Worm (Caenorhabditis elegans) whole organism, late embryonic: ENCODE measurements around the gene C35D6.3.

Experiments
- C38D4.7 ChIP-seq: fragments of 200-800 bp; sonication (Bioruptor generic); optimal IDR thresholded peaks from 2 replicates; lab custom pipeline; 2018; ENCODE audit warnings: mild to moderate bottlenecking, missing genetic modification characterization, moderate library complexity, missing compliant biosample characterization
- K09A11.1 ChIP-seq: sonication (generic microtip); optimal IDR thresholded peaks from 2 replicates; lab custom pipeline; 2017; ENCODE audit warnings: antibody characterized with exemption, mild to moderate bottlenecking, missing genetic modification characterization, missing compliant biosample characterization; ENCODE audit not compliant: insufficient read depth
- Y22D7AL.16 ChIP-seq: sonication (generic microtip); optimal IDR thresholded peaks from 2 replicates; lab custom pipeline; 2016; ENCODE audit warnings: missing genetic modification characterization, missing compliant biosample characterization
- ceh-2 ChIP-seq: sonication (generic microtip); optimal IDR thresholded peaks from 2 replicates; lab custom pipeline; 2016; ENCODE audit warnings: missing genotype, missing genetic modification characterization, missing compliant biosample characterization
- ceh-22 ChIP-seq: sonication (generic microtip); optimal IDR thresholded peaks from 2 replicates; lab custom pipeline; 2017; ENCODE audit warnings: missing biosample characterization, missing genetic modification characterization
- ceh-34 ChIP-seq: sonication (generic microtip); optimal IDR thresholded peaks from 2 replicates; lab custom pipeline; 2016; ENCODE audit warnings: mild to moderate bottlenecking, missing genetic modification characterization, missing compliant biosample characterization
- ceh-9 ChIP-seq: sonication (generic microtip); optimal IDR thresholded peaks from 2 replicates; lab custom pipeline; 2016; ENCODE audit warnings: mild to moderate bottlenecking, missing genetic modification characterization, inconsistent platforms, missing compliant biosample characterization
- che-1 ChIP-seq: sonication (generic microtip); optimal IDR thresholded peaks from 2 replicates; lab custom pipeline; 2016; ENCODE audit warnings: mild to moderate bottlenecking, missing genetic modification characterization, missing compliant biosample characterization
- elt-4 ChIP-seq: sonication (generic microtip); optimal IDR thresholded peaks from 2 replicates; lab custom pipeline; 2016; ENCODE audit warnings: missing genetic modification characterization, missing compliant biosample characterization
- ets-4 ChIP-seq: sonication (generic microtip); optimal IDR thresholded peaks from 2 replicates; lab custom pipeline; 2016; ENCODE audit warnings: missing genetic modification characterization, missing compliant biosample characterization
- fax-1 ChIP-seq: sonication (generic microtip); optimal IDR thresholded peaks from 2 replicates; lab custom pipeline; 2016; ENCODE audit warnings: missing genotype, missing genetic modification characterization, missing compliant biosample characterization
- fkh-10 ChIP-seq: fragments of 150-350 bp; optimal IDR thresholded peaks from 2 replicates; lab custom pipeline; 2014; ENCODE audit warnings: missing biosample characterization, missing genetic modification reagents, missing genetic modification characterization
- gmeb-2 ChIP-seq: sonication (generic microtip); optimal IDR thresholded peaks from 2 replicates; lab custom pipeline; 2016; ENCODE audit warnings: missing genetic modification characterization, inconsistent platforms, missing compliant biosample characterization
- hlh-30 ChIP-seq: sonication (generic microtip); optimal IDR thresholded peaks from 2 replicates; lab custom pipeline; 2017; ENCODE audit warnings: antibody characterized with exemption, missing genetic modification characterization, missing compliant biosample characterization; ENCODE audit not compliant: insufficient read depth
- mec-3 ChIP-seq: sonication (generic microtip); optimal IDR thresholded peaks from 2 replicates; lab custom pipeline; 2016; ENCODE audit warnings: borderline replicate concordance, missing genetic modification characterization, missing compliant biosample characterization
- pag-3 ChIP-seq: sonication (generic microtip); optimal IDR thresholded peaks from 2 replicates; lab custom pipeline; 2016; ENCODE audit warnings: missing compliant biosample characterization, missing genetic modification characterization, borderline replicate concordance
- pha-4 ChIP-seq: fragments of 150-350 bp; optimal IDR thresholded peaks from 2 replicates; lab custom pipeline; 2018; ENCODE audit warnings: missing biosample characterization, missing genetic modification reagents, missing genetic modification characterization
- sdc-2 ChIP-seq: sonication (generic microtip); optimal IDR thresholded peaks from 2 replicates; lab custom pipeline; 2016; ENCODE audit warnings: missing genotype, missing genetic modification characterization, missing compliant biosample characterization
- sox-2 ChIP-seq: fragments of 200-800 bp; sonication (Bioruptor generic); IDR thresholded peaks from 2 replicates; pipeline ENCODE4 v1.3.6; 2022; ENCODE audit warnings: missing genetic modification reagents, missing genetic modification characterization, missing compliant biosample characterization
- sox-4 ChIP-seq: sonication (generic microtip); optimal IDR thresholded peaks from 2 replicates; lab custom pipeline; 2017; ENCODE audit warnings: mild to moderate bottlenecking, missing genetic modification characterization, inconsistent platforms, missing compliant biosample characterization
- tbx-7 ChIP-seq: sonication (generic microtip); optimal IDR thresholded peaks from 2 replicates; lab custom pipeline; 2016; ENCODE audit warnings: missing genotype, missing genetic modification characterization, missing compliant biosample characterization
- zip-5 ChIP-seq: sonication (generic microtip); optimal IDR thresholded peaks from 2 replicates; lab custom pipeline; 2016; ENCODE audit warnings: missing genetic modification characterization, missing compliant biosample characterization
- ztf-16 ChIP-seq: sonication (generic microtip); optimal IDR thresholded peaks from 2 replicates; lab custom pipeline; 2017; ENCODE audit warnings: missing genetic modification characterization, missing compliant biosample characterization

C35D6.3 gene

DNA sequence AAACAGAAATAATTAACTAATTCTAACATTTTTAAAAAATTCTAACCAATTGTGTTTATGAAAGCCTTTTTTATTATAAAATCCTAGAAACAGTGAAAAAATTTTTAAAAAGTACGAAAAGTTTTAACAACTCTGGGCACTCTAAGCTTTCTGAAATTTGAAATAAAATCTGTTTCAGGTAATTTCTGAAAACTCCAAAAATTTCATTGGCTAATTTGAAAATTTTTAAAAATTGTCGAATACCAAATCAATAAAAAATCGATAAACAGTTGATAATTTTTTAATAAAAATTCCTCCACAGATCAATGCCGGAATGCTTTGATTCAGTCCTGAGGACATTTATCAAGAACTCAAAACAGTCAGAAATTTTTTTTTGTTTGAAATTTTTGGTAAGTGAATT, 47.1 kb downstream of the C35D6.3 start, which contains the start of gene Y65A5A.24:
Y65A5A.24 (plus strand) TSS at position 301 of the 400 bp plus-strand sequence.
- TF ChIP-seq Y22D7AL.16 (no peak), ceh-22 (tag; lab: Kevin White, UChicago) (no peak), mec-3 (tag; lab: Kevin White, UChicago) (no peak), zip-5 (tag; lab: Kevin White, UChicago) (no peak), sox-4 (tag; lab: Kevin White, UChicago) (no peak), gmeb-2 (tag; lab: Kevin White, UChicago) (no peak), tbx-7 (no peak), fax-1 (tag; lab: Kevin White, UChicago) (no peak), sox-2 (no peak)

DNA sequence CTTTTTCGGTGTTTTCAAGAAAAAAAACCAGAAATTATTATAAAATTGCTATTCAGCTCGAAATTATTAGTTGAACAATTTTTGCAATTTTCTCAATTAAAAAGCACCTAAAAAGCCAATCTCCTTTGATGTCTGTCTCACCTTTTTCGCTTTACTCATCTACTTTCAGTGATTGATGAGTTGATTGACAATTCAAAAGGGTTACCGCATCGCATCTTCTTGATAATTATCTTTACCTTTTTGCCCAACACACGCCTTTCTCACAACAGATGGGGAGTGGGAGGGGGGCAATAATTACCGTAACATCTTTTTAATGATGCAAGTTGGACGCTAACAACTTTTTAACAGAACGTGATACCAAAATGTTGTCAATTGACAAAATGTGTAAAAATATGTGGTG, 50.0 kb downstream of the C35D6.3 start:
- TF ChIP-seq K09A11.1 (tag; lab: Kevin White, UChicago) (no peak), C38D4.7 (GFP tag; lab: Kevin White, UChicago) (no peak), elt-4 (tag; lab: Kevin White, UChicago) (no peak), hlh-30 (tag; lab: Kevin White, UChicago) (no peak), ceh-22 (tag; lab: Kevin White, UChicago) (no peak), sdc-2 (tag; lab: Kevin White, UChicago) (no peak), che-1 (no peak), ets-4 (no peak), ztf-16 (tag; lab: Kevin White, UChicago) (no peak), ceh-2 (tag; lab: Kevin White, UChicago) (no peak), fkh-10 (no peak), pag-3 (tag; lab: Kevin White, UChicago) (no peak), ceh-9 (tag; lab: Kevin White, UChicago) (no peak), pha-4 (tag; lab: Kevin White, UChicago) (no peak), ceh-34 (tag; lab: Kevin White, UChicago) (no peak)
